Worm (Caenorhabditis elegans): ENCODE data around the gene lipl-8.

Gene lipl-8

DNA sequence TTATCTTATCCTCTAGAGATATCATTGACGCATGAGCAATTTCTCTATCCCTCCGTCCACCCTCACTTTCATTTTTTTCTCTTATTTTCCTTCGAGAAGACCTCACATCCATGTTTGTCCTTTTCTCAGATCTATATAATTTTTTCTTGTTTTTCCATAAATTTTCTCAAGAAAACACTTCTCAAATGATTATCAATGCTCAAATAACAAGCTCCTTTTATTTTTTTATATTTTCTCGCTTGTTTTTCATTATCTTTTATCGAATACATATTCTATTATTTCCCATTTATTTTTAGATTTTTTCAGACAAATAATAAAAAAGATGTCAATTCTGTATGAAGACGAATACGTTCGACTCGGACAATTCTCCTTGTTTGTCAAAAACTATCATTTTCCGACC lies 25.5 kb downstream of the lipl-8 start, which contains the start of gene R08A2.7:
Gene R08A2.7 (plus strand): TSS at position 301 of the 400 bp plus-strand sequence.
- no peak for TF ChIP-seq zip-2 (tag; optimal IDR thresholded peaks at IDR 0.05)
- peak in 1 of 2 experiments; percentile 61 for TF ChIP-seq unc-62 (GFP tag; optimal IDR thresholded peaks at IDR 0.05 in 1 of 2)
- no peak for TF ChIP-seq unc-62 (tag; optimal IDR thresholded peaks at IDR 0.05)

DNA sequence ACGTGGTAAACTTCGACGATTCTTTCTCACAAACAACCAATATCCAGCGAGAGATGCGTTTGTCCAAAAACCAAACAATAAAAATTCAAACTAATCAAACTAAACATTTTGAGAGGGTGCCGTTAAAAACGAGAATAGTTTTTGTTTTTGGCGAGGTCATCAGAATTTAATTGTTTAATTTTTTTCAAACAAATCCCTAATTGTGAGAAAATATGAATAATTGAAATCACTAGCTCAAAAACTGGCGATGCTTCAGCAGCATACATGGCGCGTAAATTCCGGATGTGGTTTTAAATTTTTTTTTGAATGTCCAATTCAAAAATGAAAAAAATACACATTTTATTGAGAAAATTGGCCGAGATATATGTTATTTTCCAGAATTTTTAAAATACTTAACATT lies 29.0 kb downstream of the lipl-8 start, which contains the start of gene R08A2.1:
Gene R08A2.1 (minus strand): TSS at position 101 of the 400 bp plus-strand sequence.
- no peak for TF ChIP-seq saeg-2 (GFP tag; IDR thresholded peaks at IDR 0.05)
- TF ChIP-seq T20F7.1 (GFP tag; optimal IDR thresholded peaks at IDR 0.05) = no peak
- no peak for TF ChIP-seq unc-62 (GFP tag; optimal IDR thresholded peaks at IDR 0.05 in 1 of 2)
- no peak for TF ChIP-seq unc-62 (tag; optimal IDR thresholded peaks at IDR 0.05)
- no peak for TF ChIP-seq ceh-62 (tag; optimal IDR thresholded peaks at IDR 0.05)
- TF ChIP-seq D1046.2 (GFP tag; IDR thresholded peaks at IDR 0.05) = no peak
- no peak for TF ChIP-seq madf-5 (GFP tag; IDR thresholded peaks at IDR 0.05)
- no peak for TF ChIP-seq jun-1 (tag; optimal IDR thresholded peaks at IDR 0.05)
- TF ChIP-seq dmd-8 (GFP tag; IDR thresholded peaks at IDR 0.05) = no peak
- TF ChIP-seq zip-11 (GFP tag; IDR thresholded peaks at IDR 0.05) = no peak
- no peak for TF ChIP-seq daf-8 (GFP tag; IDR thresholded peaks at IDR 0.05)
- no peak for TF ChIP-seq mxl-2 (GFP tag; conservative IDR thresholded peaks at IDR 0.05)
- no peak for TF ChIP-seq aly-2 (tag; optimal IDR thresholded peaks at IDR 0.05)
- TF ChIP-seq zfp-2 (tag; optimal IDR thresholded peaks at IDR 0.05) = no peak
- TF ChIP-seq mdl-1 (tag; optimal IDR thresholded peaks at IDR 0.05) = no peak

DNA sequence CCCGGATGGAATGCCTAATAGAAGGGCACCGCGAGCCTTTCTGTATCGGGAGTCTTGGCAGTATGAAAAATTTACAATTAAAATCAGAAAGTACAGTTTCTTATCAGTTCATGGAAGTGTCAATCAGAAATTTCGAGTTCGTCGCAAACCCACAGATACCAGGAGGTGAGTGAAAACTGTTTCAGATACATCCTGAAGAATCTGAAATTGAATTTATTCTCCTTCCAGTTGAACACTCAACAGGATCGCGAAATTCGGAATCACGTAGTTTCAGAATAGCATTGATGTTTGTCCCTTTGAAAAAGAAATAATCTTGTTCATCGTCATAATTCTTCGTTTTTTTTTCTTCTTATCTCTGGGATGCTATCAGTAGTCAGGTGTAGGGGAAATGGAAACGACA lies 32.4 kb downstream of the lipl-8 start, which contains the start of gene fbxa-147:
Gene fbxa-147 (plus strand): TSS at position 386 of the 400 bp plus-strand sequence.
- TF ChIP-seq unc-130 (GFP tag; optimal IDR thresholded peaks at IDR 0.05) = no peak
- TF ChIP-seq nhr-28 (tag; optimal IDR thresholded peaks at IDR 0.05) = peak; percentile 35
- TF ChIP-seq zfp-3 (GFP tag; conservative IDR thresholded peaks at IDR 0.05) = no peak
- TF ChIP-seq dmd-6 (GFP tag; IDR thresholded peaks at IDR 0.05) = peak; percentile 32
- TF ChIP-seq aha-1 (tag) = no peak

DNA sequence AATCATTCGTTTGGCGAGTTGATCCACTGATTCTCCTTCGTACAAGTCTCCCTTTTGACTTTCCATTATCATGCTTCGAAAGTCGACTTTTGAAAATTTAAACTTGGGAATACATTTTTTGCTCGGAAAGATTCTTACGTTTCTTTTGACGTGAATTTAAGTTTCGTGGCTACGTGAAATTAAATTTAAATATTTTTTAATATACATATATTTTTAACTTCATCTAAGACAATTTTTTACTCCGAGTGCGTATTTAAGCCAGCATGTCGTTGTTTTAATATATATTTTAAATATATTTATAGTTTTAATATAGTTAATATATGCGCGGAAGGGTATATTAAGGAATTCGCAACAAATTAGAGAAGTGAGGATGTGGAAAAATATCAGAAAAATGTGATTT lies 32.9 kb downstream of the lipl-8 start, which contains the start of gene R08A2.2:
Gene R08A2.2 (minus strand): TSS at position 101 of the 400 bp plus-strand sequence.
- TF ChIP-seq ces-1 (GFP tag; optimal IDR thresholded peaks at IDR 0.05) = no peak
- TF ChIP-seq F37D6.2 (tag; optimal IDR thresholded peaks at IDR 0.05) = no peak
- TF ChIP-seq mxl-3 (GFP tag; optimal IDR thresholded peaks at IDR 0.05) = no peak
- TF ChIP-seq spr-1 (tag; optimal IDR thresholded peaks at IDR 0.05) = no peak
- TF ChIP-seq nhr-41 (GFP tag; IDR thresholded peaks at IDR 0.05) = no peak
- TF ChIP-seq lin-38 (GFP tag; IDR thresholded peaks at IDR 0.05) = no peak
- no peak for TF ChIP-seq T20F7.1 (GFP tag; optimal IDR thresholded peaks at IDR 0.05)
- no peak for TF ChIP-seq dmd-8 (GFP tag; IDR thresholded peaks at IDR 0.05)
- TF ChIP-seq ceh-62 (tag; optimal IDR thresholded peaks at IDR 0.05) = no peak
- no peak for TF ChIP-seq rbr-2 (tag; optimal IDR thresholded peaks at IDR 0.05)

DNA sequence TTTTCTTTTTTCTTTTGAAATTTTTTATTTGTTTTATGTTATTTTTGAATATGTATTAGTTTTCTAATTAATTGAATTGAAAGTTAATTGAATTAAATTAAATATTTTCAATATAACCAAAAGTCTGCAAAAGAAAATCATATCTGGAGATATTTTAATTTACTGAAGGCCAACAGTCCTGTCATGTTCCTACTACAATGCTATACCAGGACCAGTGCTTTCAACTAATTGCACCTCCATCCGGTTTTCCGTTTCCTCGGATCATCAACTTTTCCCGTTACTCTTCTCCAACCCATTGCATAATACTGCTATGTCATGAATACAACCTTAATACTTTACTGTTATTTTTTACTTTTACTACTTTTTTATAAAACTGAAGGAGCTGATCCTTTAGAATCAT lies 36.2 kb downstream of the lipl-8 start, which contains the start of gene R08A2.5:
Gene R08A2.5 (plus strand): TSS at position 301 of the 400 bp plus-strand sequence.
- TF ChIP-seq aha-1 (tag) = peak; percentile 58
- TF ChIP-seq daf-12 (tag; optimal IDR thresholded peaks at IDR 0.05) = no peak

DNA sequence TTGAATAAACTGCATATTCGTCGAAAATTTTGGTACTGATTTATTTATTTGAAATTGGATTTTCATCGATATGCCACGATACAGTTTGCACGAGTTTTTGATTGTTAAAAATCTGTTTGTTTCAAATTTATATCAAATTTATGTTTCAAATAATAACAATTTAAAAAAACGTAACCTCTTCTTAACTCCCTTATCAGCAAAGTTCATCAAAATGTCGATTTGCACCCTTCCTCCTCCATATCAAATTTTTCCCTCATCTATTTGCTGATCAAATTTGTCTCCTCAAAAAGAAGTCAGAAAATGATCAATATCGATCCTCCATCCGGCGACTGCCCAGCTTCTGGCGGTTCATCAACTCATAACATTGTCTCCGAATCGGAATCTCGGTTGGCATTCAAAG lies 37.4 kb downstream of the lipl-8 start, which contains the start of gene ssp-33:
Gene ssp-33 (plus strand): TSS at position 301 of the 400 bp plus-strand sequence.
- TF ChIP-seq pqm-1 (tag; optimal IDR thresholded peaks at IDR 0.05) (no peak), ZK546.5 (tag; optimal IDR thresholded peaks at IDR 0.05) (no peak), duxl-1 (tag; optimal IDR thresholded peaks at IDR 0.05; ENCODE audit: poor library complexity) (no peak), ZK337.2 (GFP tag; IDR thresholded peaks at IDR 0.05) (no peak), fos-1 (tag; optimal IDR thresholded peaks at IDR 0.05) (no peak), mxl-3 (GFP tag; optimal IDR thresholded peaks at IDR 0.05) (no peak), vab-7 (GFP tag; IDR thresholded peaks at IDR 0.05) (no peak), ztf-7 (tag; optimal IDR thresholded peaks at IDR 0.05) (no peak), nhr-102 (tag; optimal IDR thresholded peaks at IDR 0.05) (no peak), lim-7 (GFP tag; IDR thresholded peaks at IDR 0.05) (no peak)

Data from whole organism, L4 larva.